Worm (Caenorhabditis elegans): ENCODE results near the gene F14H3.14.

DNA sequence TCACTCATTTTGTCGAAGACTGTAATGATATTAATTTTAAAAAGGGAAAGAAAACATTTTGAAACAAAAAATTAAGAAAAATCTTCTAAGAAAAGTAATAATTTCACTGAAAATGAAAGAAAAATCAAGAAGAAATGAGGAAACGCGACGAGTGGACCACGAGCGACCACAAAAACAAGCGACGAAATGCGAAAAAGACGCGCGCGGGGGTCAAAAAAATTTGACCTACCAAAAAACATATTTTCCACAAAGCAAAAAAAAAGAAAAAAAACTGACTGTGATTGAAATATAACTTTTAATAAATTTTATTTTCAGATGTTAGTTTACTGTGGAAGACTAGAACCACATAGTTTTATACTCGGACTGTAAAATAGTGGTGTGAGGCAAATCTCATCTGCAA, 3.8 kb downstream of the F14H3.14 start, which contains the start of gene F14H3.6:
- no peak for TF ChIP-seq hlh-4 (tag; optimal IDR thresholded peaks at IDR 0.05)
- TF ChIP-seq unc-86 (tag; optimal IDR thresholded peaks at IDR 0.05) = no peak
- TF ChIP-seq nhr-12 (tag; optimal IDR thresholded peaks at IDR 0.05) = no peak
- TF ChIP-seq nhr-47 (tag; optimal IDR thresholded peaks at IDR 0.05) = no peak
